Worm (Caenorhabditis elegans) whole organism, late embryonic: ENCODE measurements around the gene nlp-18.

Experiments
- C08G9.2 ChIP-seq: sonication (generic microtip); optimal IDR thresholded peaks from 2 replicates; lab custom pipeline; 2016; ENCODE audit warnings: mild to moderate bottlenecking, missing genetic modification characterization, moderate library complexity, missing compliant biosample characterization
- C38D4.7 ChIP-seq: fragments of 200-800 bp; sonication (Bioruptor generic); optimal IDR thresholded peaks from 2 replicates; lab custom pipeline; 2018; ENCODE audit warnings: mild to moderate bottlenecking, missing genetic modification characterization, moderate library complexity, missing compliant biosample characterization
- F13H6.1 ChIP-seq: sonication (generic microtip); optimal IDR thresholded peaks from 2 replicates; lab custom pipeline; 2016; ENCODE audit warnings: missing genetic modification characterization, missing compliant biosample characterization
- T23F11.4 ChIP-seq: fragments of 200-800 bp; sonication (Bioruptor generic); optimal IDR thresholded peaks from 2 replicates; lab custom pipeline; 2018; ENCODE audit warnings: mild to moderate bottlenecking, missing genetic modification characterization, missing compliant biosample characterization
- ahr-1 ChIP-seq: sonication (generic microtip); optimal IDR thresholded peaks from 2 replicates; lab custom pipeline; 2016; ENCODE audit warnings: missing genetic modification characterization, missing compliant biosample characterization
- ceh-18 ChIP-seq: sonication (generic microtip); optimal IDR thresholded peaks from 2 replicates; lab custom pipeline; 2016; ENCODE audit warnings: missing genetic modification characterization, missing compliant biosample characterization
- ceh-2 ChIP-seq: sonication (generic microtip); optimal IDR thresholded peaks from 2 replicates; lab custom pipeline; 2016; ENCODE audit warnings: missing genotype, missing genetic modification characterization, missing compliant biosample characterization
- ceh-30 ChIP-seq: fragments of 150-350 bp; optimal IDR thresholded peaks from 2 replicates; lab custom pipeline; 2014; ENCODE audit warnings: missing biosample characterization, missing genetic modification characterization
- ceh-31 ChIP-seq: sonication (generic microtip); optimal IDR thresholded peaks from 2 replicates; lab custom pipeline; 2016; ENCODE audit warnings: missing genetic modification characterization, missing compliant biosample characterization
- ceh-45 ChIP-seq: fragments of 200-800 bp; sonication (Bioruptor generic); IDR thresholded peaks from 2 replicates; pipeline ENCODE4 v1.3.6; 2022; ENCODE audit warnings: missing genetic modification reagents, missing genetic modification characterization, missing compliant biosample characterization
- ceh-6 ChIP-seq: fragments of 200-800 bp; sonication (Bioruptor generic); optimal IDR thresholded peaks from 2 replicates; lab custom pipeline; 2018; ENCODE audit warnings: mild to moderate bottlenecking, missing genetic modification characterization, missing compliant biosample characterization
- ceh-9 ChIP-seq: sonication (generic microtip); optimal IDR thresholded peaks from 2 replicates; lab custom pipeline; 2016; ENCODE audit warnings: mild to moderate bottlenecking, missing genetic modification characterization, inconsistent platforms, missing compliant biosample characterization
- dve-1 ChIP-seq: sonication (generic microtip); optimal IDR thresholded peaks from 2 replicates; lab custom pipeline; 2017; ENCODE audit warnings: antibody characterized with exemption, mild to moderate bottlenecking, missing genetic modification characterization, missing compliant biosample characterization
- elt-2 ChIP-seq: sonication (generic microtip); optimal IDR thresholded peaks from 2 replicates; lab custom pipeline; 2016; ENCODE audit warnings: missing genetic modification reagents, missing genetic modification characterization, missing compliant biosample characterization
- elt-4 ChIP-seq: sonication (generic microtip); optimal IDR thresholded peaks from 2 replicates; lab custom pipeline; 2016; ENCODE audit warnings: missing genetic modification characterization, missing compliant biosample characterization
- ets-4 ChIP-seq: sonication (generic microtip); optimal IDR thresholded peaks from 2 replicates; lab custom pipeline; 2016; ENCODE audit warnings: missing genetic modification characterization, missing compliant biosample characterization
- fax-1 ChIP-seq: sonication (generic microtip); optimal IDR thresholded peaks from 2 replicates; lab custom pipeline; 2016; ENCODE audit warnings: missing genotype, missing genetic modification characterization, missing compliant biosample characterization
- fkh-10 ChIP-seq: fragments of 150-350 bp; optimal IDR thresholded peaks from 2 replicates; lab custom pipeline; 2014; ENCODE audit warnings: missing biosample characterization, missing genetic modification reagents, missing genetic modification characterization
- fkh-6 ChIP-seq: sonication (generic microtip); optimal IDR thresholded peaks from 2 replicates; lab custom pipeline; 2016; ENCODE audit warnings: missing genetic modification characterization, missing compliant biosample characterization
- gmeb-2 ChIP-seq: sonication (generic microtip); optimal IDR thresholded peaks from 2 replicates; lab custom pipeline; 2016; ENCODE audit warnings: missing genetic modification characterization, inconsistent platforms, missing compliant biosample characterization
- hlh-30 ChIP-seq: sonication (generic microtip); optimal IDR thresholded peaks from 2 replicates; lab custom pipeline; 2017; ENCODE audit warnings: antibody characterized with exemption, missing genetic modification characterization, missing compliant biosample characterization; ENCODE audit not compliant: insufficient read depth
- hlh-6 ChIP-seq: sonication (generic microtip); optimal IDR thresholded peaks from 2 replicates; lab custom pipeline; 2016; ENCODE audit warnings: missing genotype, missing genetic modification characterization, missing compliant biosample characterization
- lin-11 ChIP-seq: fragments of 200-800 bp; sonication (Bioruptor generic); optimal IDR thresholded peaks from 2 replicates; lab custom pipeline; 2018; ENCODE audit warnings: mild to moderate bottlenecking, missing genetic modification characterization, missing compliant biosample characterization
- mec-3 ChIP-seq: sonication (generic microtip); optimal IDR thresholded peaks from 2 replicates; lab custom pipeline; 2016; ENCODE audit warnings: borderline replicate concordance, missing genetic modification characterization, missing compliant biosample characterization
- nfya-1 ChIP-seq: sonication (generic microtip); optimal IDR thresholded peaks from 2 replicates; lab custom pipeline; 2017; ENCODE audit warnings: missing genetic modification characterization, mild to moderate bottlenecking, missing compliant biosample characterization, antibody characterized with exemption, moderate library complexity
- odd-2 ChIP-seq: sonication (generic microtip); optimal IDR thresholded peaks from 2 replicates; lab custom pipeline; 2017; ENCODE audit warnings: antibody characterized with exemption, mild to moderate bottlenecking, missing genetic modification characterization, missing compliant biosample characterization
- pag-3 ChIP-seq: sonication (generic microtip); optimal IDR thresholded peaks from 2 replicates; lab custom pipeline; 2016; ENCODE audit warnings: missing compliant biosample characterization, missing genetic modification characterization, borderline replicate concordance
- pat-9 ChIP-seq: fragments of 200-800 bp; sonication (Bioruptor generic); optimal IDR thresholded peaks from 2 replicates; lab custom pipeline; 2018; ENCODE audit warnings: mild to moderate bottlenecking, missing genetic modification characterization, moderate library complexity, missing compliant biosample characterization
- pha-4 ChIP-seq: fragments of 150-350 bp; optimal IDR thresholded peaks from 2 replicates; lab custom pipeline; 2018; ENCODE audit warnings: missing biosample characterization, missing genetic modification reagents, missing genetic modification characterization
- pqm-1 ChIP-seq: sonication (generic microtip); optimal IDR thresholded peaks from 2 replicates; lab custom pipeline; 2016; ENCODE audit warnings: missing genetic modification characterization, missing compliant biosample characterization
- ref-2 ChIP-seq: sonication (generic microtip); optimal IDR thresholded peaks from 2 replicates; lab custom pipeline; 2016; ENCODE audit warnings: missing genetic modification characterization, missing compliant biosample characterization
- sdc-2 ChIP-seq: sonication (generic microtip); optimal IDR thresholded peaks from 2 replicates; lab custom pipeline; 2016; ENCODE audit warnings: missing genotype, missing genetic modification characterization, missing compliant biosample characterization
- sox-2 ChIP-seq: fragments of 200-800 bp; sonication (Bioruptor generic); IDR thresholded peaks from 2 replicates; pipeline ENCODE4 v1.3.6; 2022; ENCODE audit warnings: missing genetic modification reagents, missing genetic modification characterization, missing compliant biosample characterization
- syd-9 ChIP-seq: sonication (generic microtip); optimal IDR thresholded peaks from 2 replicates; lab custom pipeline; 2016; ENCODE audit warnings: mild to moderate bottlenecking, missing genetic modification characterization, moderate library complexity, missing compliant biosample characterization
- tbx-2 ChIP-seq: sonication (generic microtip); optimal IDR thresholded peaks from 2 replicates; lab custom pipeline; 2016; ENCODE audit warnings: missing genetic modification characterization, missing compliant biosample characterization
- unc-42 ChIP-seq: sonication (generic microtip); optimal IDR thresholded peaks from 2 replicates; lab custom pipeline; 2016; ENCODE audit warnings: missing genotype, missing genetic modification characterization, missing compliant biosample characterization
- unc-55 ChIP-seq: sonication (generic microtip); optimal IDR thresholded peaks from 2 replicates; lab custom pipeline; 2017; ENCODE audit warnings: missing biosample characterization, missing genetic modification reagents, missing genetic modification characterization

nlp-18 gene

DNA sequence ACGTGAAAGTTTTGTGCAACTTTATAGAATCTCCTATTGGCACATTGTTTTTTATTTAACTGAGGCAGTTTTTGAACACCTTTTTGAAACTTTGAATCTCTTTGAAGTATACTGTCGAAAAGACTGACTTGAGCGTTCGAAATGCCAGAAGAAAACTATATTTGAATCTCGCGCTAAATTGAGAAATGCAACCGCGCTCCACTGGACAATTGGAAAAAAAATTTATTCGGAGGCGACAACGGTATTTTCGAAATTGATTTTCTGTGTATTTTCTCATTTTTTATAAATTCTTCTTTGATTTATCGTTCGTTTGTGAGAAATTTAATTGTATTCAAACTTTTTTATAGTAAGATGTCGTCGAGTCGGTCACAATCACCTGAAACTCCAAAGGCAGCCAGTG, 8.2 kb downstream of the nlp-18 start, which contains the start of gene let-858:
Gene let-858, plus strand, starts transcription at position 348 of the 400 bp plus-strand sequence.
- TF ChIP-seq pha-4 (tag; lab: Kevin White, UChicago) (no peak), ref-2 (tag; lab: Kevin White, UChicago) (peak; percentile 13), odd-2 (no peak), gmeb-2 (tag; lab: Kevin White, UChicago) (no peak), ceh-45 (GFP tag; lab: Robert Waterston, UW) (no peak), unc-42 (tag; lab: Kevin White, UChicago) (peak; percentile 19), sox-2 (GFP tag; lab: Robert Waterston, UW) (no peak), C38D4.7 (GFP tag; lab: Kevin White, UChicago) (no peak), ets-4 (tag; lab: Kevin White, UChicago) (no peak), sdc-2 (tag; lab: Kevin White, UChicago) (no peak), ahr-1 (no peak)

DNA sequence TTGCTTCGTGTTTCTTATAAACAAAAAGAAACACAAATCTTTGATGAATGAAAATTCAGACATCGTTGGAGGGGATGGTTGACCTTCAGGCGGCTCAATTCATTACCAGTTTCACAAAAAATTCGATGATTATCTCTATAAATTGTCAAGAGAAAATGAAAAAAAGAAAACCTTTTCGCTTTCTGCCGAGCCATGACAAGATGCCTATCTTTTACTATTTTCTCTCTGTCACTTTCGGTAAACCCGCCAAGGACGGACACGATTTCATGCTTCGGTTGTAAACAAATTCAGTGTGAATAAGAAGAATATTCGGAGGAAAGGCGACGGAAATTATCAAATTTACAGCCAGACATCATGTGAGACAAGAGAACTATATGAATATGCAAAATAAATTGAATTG, 9.5 kb downstream of the nlp-18 start:
- no peak for TF ChIP-seq elt-2 (tag; lab: Kevin White, UChicago)

ce11 chrII:11016884-11017283, 13.3 kb downstream of the nlp-18 start:
- TF ChIP-seq T23F11.4 (GFP tag; lab: Kevin White, UChicago) (no peak), ceh-6 (GFP tag; lab: Kevin White, UChicago) (no peak), fkh-10 (GFP tag; lab: Kevin White, UChicago) (no peak), hlh-30 (tag; lab: Kevin White, UChicago) (no peak), fax-1 (no peak), lin-11 (tag; lab: Kevin White, UChicago) (no peak), C38D4.7 (GFP tag; lab: Kevin White, UChicago) (no peak), ahr-1 (no peak), unc-55 (GFP tag; lab: Kevin White, UChicago) (no peak), ceh-2 (no peak), F13H6.1 (no peak), ceh-9 (no peak), nfya-1 (no peak), pat-9 (tag; lab: Kevin White, UChicago) (no peak)

ce11 chrII:11016835-11016883, 13.5 kb downstream of the nlp-18 start, which contains the start of gene ram-2:
TSS of gene ram-2 (minus strand) at chrII:11016881.
- no peak for TF ChIP-seq fkh-10 (GFP tag; lab: Kevin White, UChicago)
- TF ChIP-seq T23F11.4 (GFP tag; lab: Kevin White, UChicago), result no peak
- no peak for TF ChIP-seq ceh-2
- TF ChIP-seq pha-4 (tag; lab: Kevin White, UChicago), result no peak
- TF ChIP-seq ceh-31, result no peak
- no peak for TF ChIP-seq sox-2 (GFP tag; lab: Robert Waterston, UW)
- TF ChIP-seq fax-1, result no peak
- TF ChIP-seq odd-2, result no peak
- TF ChIP-seq pqm-1 (tag; lab: Kevin White, UChicago), result no peak
- TF ChIP-seq dve-1 (tag; lab: Kevin White, UChicago), result no peak
- no peak for TF ChIP-seq sdc-2 (tag; lab: Kevin White, UChicago)
- no peak for TF ChIP-seq fkh-6 (tag; lab: Kevin White, UChicago)
- TF ChIP-seq ceh-30, result no peak
- TF ChIP-seq ceh-18 (tag; lab: Kevin White, UChicago), result no peak

ce11 chrII:11016435-11016834, 13.8 kb downstream of the nlp-18 start:
- TF ChIP-seq tbx-2 (tag; lab: Kevin White, UChicago), result no peak
- no peak for TF ChIP-seq hlh-30 (tag; lab: Kevin White, UChicago)
- TF ChIP-seq pag-3 (tag; lab: Kevin White, UChicago), result no peak
- TF ChIP-seq ceh-9, result no peak
- no peak for TF ChIP-seq T23F11.4 (GFP tag; lab: Kevin White, UChicago)

ce11 chrII:11015734-11016133, 14.5 kb downstream of the nlp-18 start:
- TF ChIP-seq hlh-6 (tag; lab: Kevin White, UChicago) (peak; percentile 43), sdc-2 (tag; lab: Kevin White, UChicago) (peak; percentile 26), syd-9 (tag; lab: Kevin White, UChicago) (peak; percentile 15), elt-4 (tag; lab: Kevin White, UChicago) (peak; percentile 65), mec-3 (tag; lab: Kevin White, UChicago) (peak; percentile 17), C08G9.2 (tag; lab: Kevin White, UChicago) (peak; percentile 10), odd-2 (no peak), sox-2 (GFP tag; lab: Robert Waterston, UW) (no peak)
